Worm (Caenorhabditis elegans) whole organism, L4 larva: ENCODE data around the gene F34H10.5.

ENCODE experiments used
- F49E8.2 ChIP-seq: sonication (generic microtip); optimal IDR thresholded peaks from 2 replicates; lab custom pipeline; 2016; ENCODE audit warnings: missing compliant biosample characterization, mild to moderate bottlenecking, missing genetic modification characterization, borderline replicate concordance
- T20F7.1 ChIP-seq: fragments of 200-800 bp; sonication (Bioruptor generic); optimal IDR thresholded peaks from 2 replicates; lab custom pipeline; 2018; ENCODE audit warnings: mild to moderate bottlenecking, missing genetic modification characterization, missing compliant biosample characterization
- ZK337.2 ChIP-seq: fragments of 200-800 bp; sonication (Bioruptor generic); IDR thresholded peaks from 2 replicates; pipeline ENCODE4 v1.3.6; 2022; ENCODE audit warnings: missing genetic modification reagents, missing genetic modification characterization, missing compliant biosample characterization
- ZK546.5 ChIP-seq, 2 experiments: sonication (generic microtip); optimal IDR thresholded peaks; 2 replicates each; lab custom pipeline; 2017; ENCODE audit warnings: missing biosample characterization in 2 of 2, missing genetic modification characterization in 2 of 2
- ama-1 ChIP-seq: fragments of 150-350 bp; optimal IDR thresholded peaks from 2 replicates; lab custom pipeline; 2014; ENCODE audit warnings: inconsistent platforms, mixed read lengths
- dve-1 ChIP-seq: sonication (generic microtip); optimal IDR thresholded peaks from 2 replicates; lab custom pipeline; 2017; ENCODE audit warnings: antibody characterized with exemption, mild to moderate bottlenecking, missing genetic modification characterization, missing compliant biosample characterization; ENCODE audit not compliant: insufficient read depth
- lin-39 ChIP-seq: fragments of 150-350 bp; optimal IDR thresholded peaks from 2 replicates; lab custom pipeline; 2014; ENCODE audit warnings: missing biosample characterization, missing genetic modification reagents, missing genetic modification characterization
- lir-3 ChIP-seq: sonication (generic microtip); optimal IDR thresholded peaks from 2 replicates; lab custom pipeline; 2016; ENCODE audit warnings: mild to moderate bottlenecking, missing genetic modification characterization, missing compliant biosample characterization
- lsy-2 ChIP-seq, 2 experiments: fragments of 150-350 bp in 1 of 2; sonication (generic microtip) in 1 of 2; optimal IDR thresholded peaks; 2 replicates each; lab custom pipeline; 2014 to 2017; ENCODE audit warnings: missing biosample characterization in 2 of 2, missing genetic modification characterization in 2 of 2
- nhr-25 ChIP-seq: sonication (generic microtip); optimal IDR thresholded peaks from 2 replicates; lab custom pipeline; 2017; ENCODE audit warnings: missing genetic modification characterization, mild to moderate bottlenecking, missing compliant biosample characterization, antibody characterized with exemption, moderate library complexity, borderline replicate concordance; ENCODE audit not compliant: insufficient read depth
- nhr-48 ChIP-seq: sonication (generic microtip); optimal IDR thresholded peaks from 2 replicates; lab custom pipeline; 2016; ENCODE audit warnings: mild to moderate bottlenecking, missing genetic modification characterization, missing compliant biosample characterization
- skn-1 ChIP-seq: fragments of 150-350 bp; optimal IDR thresholded peaks from 2 replicates; lab custom pipeline; 2014; ENCODE audit warnings: missing biosample characterization, missing genetic modification characterization
- snpc-4 ChIP-seq: fragments of 150-350 bp; optimal IDR thresholded peaks from 2 replicates; lab custom pipeline; 2014; ENCODE audit warnings: missing biosample characterization, missing genetic modification characterization
- zag-1 ChIP-seq: fragments of 150-350 bp; optimal IDR thresholded peaks from 2 replicates; lab custom pipeline; 2014; ENCODE audit warnings: missing biosample characterization, missing genetic modification characterization

ce11 chrX:9642775-9643461, 7.4 kb downstream of the F34H10.5 start:
- TF ChIP-seq snpc-4 (tag; lab: Kevin White, UChicago), result no peak
- no peak for TF ChIP-seq ZK546.5 (tag; optimal IDR thresholded peaks at IDR 0.05; lab: Kevin White, UChicago)
- peak; percentile 43 for TF ChIP-seq nhr-25
- no peak for TF ChIP-seq nhr-48
- TF ChIP-seq ama-1, result no peak
- no peak for TF ChIP-seq lin-39 (tag; lab: Kevin White, UChicago)
- no peak for TF ChIP-seq zag-1 (tag; lab: Kevin White, UChicago)
- TF ChIP-seq lsy-2 (tag; optimal IDR thresholded peaks at IDR 0.05; lab: Kevin White, UChicago), result no peak
- TF ChIP-seq T20F7.1 (GFP tag; lab: Kevin White, UChicago), result no peak
- no peak for TF ChIP-seq lir-3 (tag; lab: Kevin White, UChicago)
- TF ChIP-seq skn-1 (tag; lab: Kevin White, UChicago), result no peak
- TF ChIP-seq dve-1, result no peak
- no peak for TF ChIP-seq ZK337.2 (GFP tag; lab: Robert Waterston, UW)
- TF ChIP-seq F49E8.2 (tag; lab: Kevin White, UChicago), result no peak
